In genomic region chr3R:27151516-27151823, dm6 we compare ENCODE assay signal across 6 fruit fly cellular contexts.
TF ChIP-seq lines count a peak whose summit lies in the region.

Gene Men-b, plus strand, starts transcription at chr3R:27151662.

- TF ChIP-seq CTCF in S2 (optimal IDR thresholded peaks at IDR 0.05; lab: Kevin White, UChicago): peak; percentile 79 to 80
- peak; percentile 80 for TF ChIP-seq CTCF in whole organism, embryonic (GFP tag; optimal IDR thresholded peaks at IDR 0.05; lab: Kevin White, UChicago)

TF ChIP-seq in whole organism, adult, 20 proteins besides CTCF, POLR2A, EP300 and RAD21:
- no peak for TF ChIP-seq Crg-1 (GFP tag; optimal IDR thresholded peaks at IDR 0.05; lab: Kevin White, UChicago)
- TF ChIP-seq pad (GFP tag; optimal IDR thresholded peaks at IDR 0.05; lab: Kevin White, UChicago): no peak
- no peak for TF ChIP-seq CG7045 (GFP tag; optimal IDR thresholded peaks at IDR 0.05; lab: Kevin White, UChicago)
- TF ChIP-seq cic (GFP tag; optimal IDR thresholded peaks at IDR 0.05; lab: Kevin White, UChicago): peak; percentile 28
- peak; percentile 20 for TF ChIP-seq bab1 (GFP tag; optimal IDR thresholded peaks at IDR 0.05; lab: Kevin White, UChicago)

TF ChIP-seq in whole organism, embryonic, 481 proteins besides CTCF, POLR2A, EP300 and RAD21 (continues in another document):
- TF ChIP-seq Ets97D (GFP tag; optimal IDR thresholded peaks at IDR 0.05; lab: Kevin White, UChicago) (peak; percentile 60), CG42726 (GFP tag; IDR thresholded peaks at IDR 0.05; lab: Robert Waterston, UW; ENCODE audit: partially characterized antibody) (peak; percentile 67; the same call in 1 of the 2 replicates), unc-4 (GFP tag; IDR thresholded peaks at IDR 0.05; lab: Robert Waterston, UW; ENCODE audit: partially characterized antibody) (peak; percentile 14; the same call in 1 of the 2 replicates), her (GFP tag; optimal IDR thresholded peaks at IDR 0.05; lab: Kevin White, UChicago) (peak; percentile 12), CG33213 (GFP tag; optimal IDR thresholded peaks at IDR 0.05; lab: Kevin White, UChicago) (peak; percentile 79), CG18764 (GFP tag; optimal IDR thresholded peaks at IDR 0.05; lab: Kevin White, UChicago) (no peak), sna (GFP tag; IDR thresholded peaks at IDR 0.05; lab: Robert Waterston, UW; ENCODE audit: partially characterized antibody) (peak; percentile 38; the same call in 1 of the 2 replicates), Sin3A (optimal IDR thresholded peaks at IDR 0.05; lab: Kevin White, UChicago) (peak; percentile 15), kah (GFP tag; optimal IDR thresholded peaks at IDR 0.05; lab: Kevin White, UChicago) (no peak), E2f2 (GFP tag; IDR thresholded peaks at IDR 0.05; lab: Robert Waterston, UW) (peak; percentile 87), CG2199 (GFP tag; IDR thresholded peaks at IDR 0.05; lab: Robert Waterston, UW) (peak; percentile 38; the same call in 2 of the 3 replicates), vvl (GFP tag; IDR thresholded peaks at IDR 0.05; lab: Robert Waterston, UW) (peak; percentile 65), pita (GFP tag; optimal IDR thresholded peaks at IDR 0.05; lab: Kevin White, UChicago) (peak; percentile 97), bab2 (GFP tag; optimal IDR thresholded peaks at IDR 0.05; lab: Kevin White, UChicago) (no peak), MESR4 (GFP tag; optimal IDR thresholded peaks at IDR 0.05; lab: Kevin White, UChicago) (peak; percentile 20), exex (tag; optimal IDR thresholded peaks at IDR 0.05; lab: Kevin White, UChicago) (no peak), Usf (GFP tag; optimal IDR thresholded peaks at IDR 0.05; lab: Kevin White, UChicago) (no peak), zfh1 (GFP tag; IDR thresholded peaks at IDR 0.05; lab: Robert Waterston, UW) (peak; percentile 6; the same call in 1 of the 3 replicates), twi (tag; optimal IDR thresholded peaks at IDR 0.05; lab: Kevin White, UChicago) (no peak)

TF ChIP-seq in whole organism, prepupa, 60 proteins besides CTCF, POLR2A, EP300 and RAD21:
- no peak for TF ChIP-seq Hr38 (GFP tag; optimal IDR thresholded peaks at IDR 0.05; lab: Kevin White, UChicago)
- no peak for TF ChIP-seq CG7368 (GFP tag; optimal IDR thresholded peaks at IDR 0.05; lab: Kevin White, UChicago)
- no peak for TF ChIP-seq CG6792 (GFP tag; optimal IDR thresholded peaks at IDR 0.05; lab: Kevin White, UChicago)
- TF ChIP-seq CG1621 (tag; optimal IDR thresholded peaks at IDR 0.05; lab: Kevin White, UChicago): peak; percentile 100
- no peak for TF ChIP-seq CG9139 (GFP tag; optimal IDR thresholded peaks at IDR 0.05; lab: Kevin White, UChicago)
- TF ChIP-seq Eip93F (GFP tag; optimal IDR thresholded peaks at IDR 0.05; lab: Kevin White, UChicago): no peak

TF ChIP-seq in whole organism, pupa, 21 proteins besides CTCF, POLR2A, EP300 and RAD21:
- TF ChIP-seq CG4496 (GFP tag; IDR thresholded peaks at IDR 0.05; lab: Robert Waterston, UW): peak; percentile 45; the same call in 2 of the 3 replicates
- TF ChIP-seq fd96Ca (GFP tag; IDR thresholded peaks at IDR 0.05; lab: Robert Waterston, UW): no peak
- no peak for TF ChIP-seq CG34367 (tag; optimal IDR thresholded peaks at IDR 0.05; lab: Kevin White, UChicago)
- no peak for TF ChIP-seq CG14655 (GFP tag; optimal IDR thresholded peaks at IDR 0.05; lab: Kevin White, UChicago)
- no peak for TF ChIP-seq CG8159 (tag; optimal IDR thresholded peaks at IDR 0.05; lab: Kevin White, UChicago)
- TF ChIP-seq gl (tag; optimal IDR thresholded peaks at IDR 0.05; lab: Kevin White, UChicago): no peak

TF ChIP-seq in whole organism, wandering third instar larva, 38 proteins besides CTCF, POLR2A, EP300 and RAD21:
- TF ChIP-seq Myc (optimal IDR thresholded peaks at IDR 0.05; lab: Kevin White, UChicago) (peak; percentile 92), rgr (GFP tag; optimal IDR thresholded peaks at IDR 0.05; lab: Kevin White, UChicago) (no peak), Hr83 (GFP tag; optimal IDR thresholded peaks at IDR 0.05; lab: Kevin White, UChicago; ENCODE audit: poor library complexity, severe bottlenecking) (peak; percentile 52)
